Worm (Caenorhabditis elegans) whole organism, L4 larva: ENCODE data around the gene vps-2.
A peak's percentile ranks its signal among the peaks of the same experiment; 100 is the strongest.

Source experiments
- D1046.2 ChIP-seq: fragments of 200-800 bp; sonication (Bioruptor generic); IDR thresholded peaks from 2 replicates; pipeline ENCODE4 v1.3.6; 2022; ENCODE audit warnings: missing genetic modification characterization, missing compliant biosample characterization
- F26F4.8 ChIP-seq: fragments of 200-800 bp; sonication (Bioruptor generic); conservative IDR thresholded peaks from 2 replicates; pipeline ENCODE4 v1.3.6; 2022; ENCODE audit warnings: missing genetic modification characterization, missing compliant biosample characterization
- F44E2.7 ChIP-seq: fragments of 200-800 bp; sonication (Bioruptor generic); IDR thresholded peaks from 2 replicates; pipeline ENCODE4 v2.1.2; 2022; ENCODE audit warnings: missing genetic modification characterization, missing compliant biosample characterization
- T20F7.1 ChIP-seq: fragments of 200-800 bp; sonication (Bioruptor generic); optimal IDR thresholded peaks from 2 replicates; lab custom pipeline; 2018; ENCODE audit warnings: mild to moderate bottlenecking, missing genetic modification characterization, missing compliant biosample characterization
- T26A8.4 ChIP-seq: fragments of 200-800 bp; sonication (Bioruptor generic); IDR thresholded peaks from 2 replicates; pipeline ENCODE4 v1.3.6; 2022; ENCODE audit warnings: missing genetic modification characterization, missing compliant biosample characterization
- Y48G9A.11 ChIP-seq: fragments of 200-800 bp; sonication (Bioruptor generic); IDR thresholded peaks from 2 replicates; pipeline ENCODE4 v1.3.6; 2022; ENCODE audit warnings: missing genetic modification reagents, missing genetic modification characterization, missing compliant biosample characterization
- Y75B8A.6 ChIP-seq: fragments of 200-800 bp; sonication (Bioruptor generic); IDR thresholded peaks from 2 replicates; pipeline ENCODE4 v1.3.6; 2022; ENCODE audit warnings: missing genetic modification reagents, missing genetic modification characterization, missing compliant biosample characterization
- aha-1 ChIP-seq: fragments of 150-350 bp; peaks from one replicate; lab custom pipeline; 2014; ENCODE audit warnings: missing biosample characterization, missing genetic modification characterization
- attf-4 ChIP-seq: sonication (generic microtip); optimal IDR thresholded peaks from 3 replicates; lab custom pipeline; 2017; ENCODE audit warnings: missing biosample characterization, missing genetic modification characterization
- ceh-20 ChIP-seq: fragments of 200-800 bp; sonication (Bioruptor generic); IDR thresholded peaks from 2 replicates; pipeline ENCODE4 v1.3.6; 2022; ENCODE audit warnings: missing genetic modification reagents, missing genetic modification characterization, missing compliant biosample characterization
- ceh-28 ChIP-seq: fragments of 150-350 bp; optimal IDR thresholded peaks from 2 replicates; lab custom pipeline; 2014; ENCODE audit warnings: missing biosample characterization, missing genetic modification reagents, missing genetic modification characterization
- ces-1 ChIP-seq: fragments of 150-350 bp; sonication (generic microtip); optimal IDR thresholded peaks from 4 replicates; lab custom pipeline; 2014; ENCODE audit warnings: missing biosample characterization, missing genetic modification reagents, missing genetic modification characterization
- cey-2 ChIP-seq: sonication (generic microtip); optimal IDR thresholded peaks from 3 replicates; lab custom pipeline; 2017; ENCODE audit warnings: missing genetic modification characterization, mild to moderate bottlenecking, missing compliant biosample characterization, antibody characterized with exemption, borderline replicate concordance; ENCODE audit not compliant: insufficient read depth
- ctbp-1 ChIP-seq: fragments of 200-800 bp; sonication (Bioruptor generic); IDR thresholded peaks from 2 replicates; pipeline ENCODE4 v1.3.6; 2022; ENCODE audit warnings: missing genetic modification reagents, missing genetic modification characterization, missing compliant biosample characterization
- daf-16 ChIP-seq, 3 experiments: sonication (generic microtip); optimal IDR thresholded peaks; 2 replicates each; lab custom pipeline; 2016 to 2017; ENCODE audit warnings: missing genetic modification characterization in 3 of 3, missing genetic modification reagents in 3 of 3, mild to moderate bottlenecking in 2 of 3, missing compliant biosample characterization in 2 of 3, missing biosample characterization in 1 of 3, moderate library complexity in 1 of 3
- daf-19 ChIP-seq: fragments of 200-800 bp; sonication (Bioruptor generic); conservative IDR thresholded peaks from 2 replicates; pipeline ENCODE4 v1.3.6; 2022; ENCODE audit warnings: missing genetic modification characterization, missing compliant biosample characterization
- daf-8 ChIP-seq: fragments of 200-800 bp; sonication (Bioruptor generic); IDR thresholded peaks from 2 replicates; pipeline ENCODE4 v1.3.6; 2022; ENCODE audit warnings: missing genetic modification characterization, missing compliant biosample characterization
- dmd-9 ChIP-seq: fragments of 200-800 bp; sonication (Bioruptor generic); IDR thresholded peaks from 2 replicates; pipeline ENCODE4 v1.3.6; 2022; ENCODE audit warnings: missing genetic modification reagents, missing genetic modification characterization, missing compliant biosample characterization
- egl-43 ChIP-seq: fragments of 200-800 bp; sonication (Bioruptor generic); IDR thresholded peaks from 2 replicates; pipeline ENCODE4 v1.3.6; 2022; ENCODE audit warnings: missing genetic modification reagents, missing genetic modification characterization, missing compliant biosample characterization
- fkh-10 ChIP-seq: fragments of 150-350 bp; optimal IDR thresholded peaks from 2 replicates; lab custom pipeline; 2014; ENCODE audit warnings: missing biosample characterization, missing genetic modification reagents, missing genetic modification characterization
- hlh-11 ChIP-seq: fragments of 200-800 bp; sonication (Bioruptor generic); optimal IDR thresholded peaks from 2 replicates; lab custom pipeline; 2018; ENCODE audit warnings: mild to moderate bottlenecking, missing genetic modification characterization, missing compliant biosample characterization
- jun-1 ChIP-seq: fragments of 150-350 bp; optimal IDR thresholded peaks from 2 replicates; lab custom pipeline; 2014; ENCODE audit warnings: missing biosample characterization, missing genetic modification reagents, missing genetic modification characterization
- lim-7 ChIP-seq: fragments of 200-800 bp; sonication (Bioruptor generic); IDR thresholded peaks from 2 replicates; pipeline ENCODE4 v1.3.6; 2022; ENCODE audit warnings: missing genetic modification characterization, missing compliant biosample characterization
- lin-1 ChIP-seq: fragments of 200-800 bp; sonication (Bioruptor generic); IDR thresholded peaks from 2 replicates; pipeline ENCODE4 v1.3.6; 2022; ENCODE audit warnings: missing genetic modification reagents, missing genetic modification characterization, missing compliant biosample characterization
- lin-29 ChIP-seq: fragments of 200-800 bp; sonication (Bioruptor generic); IDR thresholded peaks from 2 replicates; pipeline ENCODE4 v1.3.6; 2022; ENCODE audit warnings: missing genetic modification reagents, missing genetic modification characterization, missing compliant biosample characterization
- lin-38 ChIP-seq: fragments of 200-800 bp; sonication (Bioruptor generic); IDR thresholded peaks from 2 replicates; pipeline ENCODE4 v1.3.6; 2022; ENCODE audit warnings: missing genetic modification reagents, missing genetic modification characterization, missing compliant biosample characterization
- lin-39 ChIP-seq: fragments of 150-350 bp; optimal IDR thresholded peaks from 2 replicates; lab custom pipeline; 2014; ENCODE audit warnings: missing biosample characterization, missing genetic modification reagents, missing genetic modification characterization
- lsy-2 ChIP-seq, 2 experiments: fragments of 150-350 bp in 1 of 2; sonication (generic microtip) in 1 of 2; optimal IDR thresholded peaks; 2 replicates each; lab custom pipeline; 2014 to 2017; ENCODE audit warnings: missing biosample characterization in 2 of 2, missing genetic modification characterization in 2 of 2
- madf-5 ChIP-seq, 2 experiments: fragments of 200-800 bp; sonication (Bioruptor generic); IDR thresholded peaks; 2 replicates each; pipeline ENCODE4 v1.3.6; 2022; ENCODE audit warnings: missing compliant biosample characterization in 2 of 2, missing genetic modification characterization in 2 of 2
- madf-9 ChIP-seq: fragments of 200-800 bp; sonication (Bioruptor generic); conservative IDR thresholded peaks from 2 replicates; pipeline ENCODE4 v1.3.6; 2022; ENCODE audit warnings: missing genetic modification reagents, missing genetic modification characterization, missing compliant biosample characterization
- mdl-1 ChIP-seq, 2 experiments: fragments of 150-350 bp in 1 of 2; sonication (generic microtip) in 1 of 2; optimal IDR thresholded peaks; 2 replicates each; lab custom pipeline; 2014 to 2017; ENCODE audit warnings: missing biosample characterization in 2 of 2, missing genetic modification characterization in 2 of 2
- mep-1 ChIP-seq: fragments of 150-350 bp; sonication (generic microtip); optimal IDR thresholded peaks from 3 replicates; lab custom pipeline; 2014; ENCODE audit warnings: missing biosample characterization, missing genetic modification characterization
- mxl-3 ChIP-seq: fragments of 200-800 bp; sonication (Bioruptor generic); optimal IDR thresholded peaks from 2 replicates; lab custom pipeline; 2018; ENCODE audit warnings: mild to moderate bottlenecking, missing genetic modification characterization, missing compliant biosample characterization
- nhr-28 ChIP-seq: fragments of 150-350 bp; optimal IDR thresholded peaks from 2 replicates; lab custom pipeline; 2014; ENCODE audit warnings: missing biosample characterization, missing genetic modification characterization
- nhr-76 ChIP-seq: fragments of 150-350 bp; optimal IDR thresholded peaks from 2 replicates; lab custom pipeline; 2014; ENCODE audit warnings: missing biosample characterization, missing genetic modification characterization
- pha-4 ChIP-seq, 2 experiments: fragments of 150-350 bp in 1 of 2; fragments of 200-800 bp in 1 of 2; sonication (Bioruptor generic) in 1 of 2; IDR thresholded peaks in 1 of 2; optimal IDR thresholded peaks in 1 of 2; 2 replicates each; pipeline versions ENCODE4 v1.3.6 to Lab custom; 2014 to 2022; ENCODE audit warnings: missing genetic modification characterization in 2 of 2, missing genetic modification reagents in 2 of 2, missing biosample characterization in 1 of 2, missing compliant biosample characterization in 1 of 2
- pqm-1 ChIP-seq: sonication (generic microtip); optimal IDR thresholded peaks from 2 replicates; lab custom pipeline; 2017; ENCODE audit warnings: missing biosample characterization, missing genetic modification characterization
- rbr-2 ChIP-seq: sonication (generic microtip); optimal IDR thresholded peaks from 2 replicates; lab custom pipeline; 2016; ENCODE audit warnings: missing genotype, missing genetic modification characterization, missing compliant biosample characterization
- set-16 ChIP-seq: fragments of 200-800 bp; sonication (Bioruptor generic); IDR thresholded peaks from 2 replicates; pipeline ENCODE4 v1.3.6; 2022; ENCODE audit warnings: missing genetic modification reagents, missing genetic modification characterization, missing compliant biosample characterization
- snpc-1.2 ChIP-seq: fragments of 200-800 bp; sonication (Bioruptor generic); IDR thresholded peaks from 2 replicates; pipeline ENCODE4 v1.3.6; 2022; ENCODE audit warnings: missing genetic modification reagents, missing genetic modification characterization, missing compliant biosample characterization
- spr-3 ChIP-seq: fragments of 200-800 bp; sonication (Bioruptor generic); optimal IDR thresholded peaks from 2 replicates; lab custom pipeline; 2018; ENCODE audit warnings: mild to moderate bottlenecking, missing genetic modification characterization, missing compliant biosample characterization
- tra-1 ChIP-seq: fragments of 200-800 bp; sonication (Bioruptor generic); IDR thresholded peaks from 2 replicates; pipeline ENCODE4 v1.3.6; 2022; ENCODE audit warnings: missing genetic modification reagents, missing genetic modification characterization, missing compliant biosample characterization
- unc-130 ChIP-seq: sonication (generic microtip); optimal IDR thresholded peaks from 2 replicates; lab custom pipeline; 2016; ENCODE audit warnings: missing genetic modification reagents, missing genetic modification characterization, missing compliant biosample characterization
- zfp-3 ChIP-seq: fragments of 200-800 bp; sonication (Bioruptor generic); conservative IDR thresholded peaks from 2 replicates; pipeline ENCODE4 v1.3.6; 2022; ENCODE audit warnings: missing genetic modification reagents, missing genetic modification characterization, missing compliant biosample characterization

The vps-2 gene

DNA sequence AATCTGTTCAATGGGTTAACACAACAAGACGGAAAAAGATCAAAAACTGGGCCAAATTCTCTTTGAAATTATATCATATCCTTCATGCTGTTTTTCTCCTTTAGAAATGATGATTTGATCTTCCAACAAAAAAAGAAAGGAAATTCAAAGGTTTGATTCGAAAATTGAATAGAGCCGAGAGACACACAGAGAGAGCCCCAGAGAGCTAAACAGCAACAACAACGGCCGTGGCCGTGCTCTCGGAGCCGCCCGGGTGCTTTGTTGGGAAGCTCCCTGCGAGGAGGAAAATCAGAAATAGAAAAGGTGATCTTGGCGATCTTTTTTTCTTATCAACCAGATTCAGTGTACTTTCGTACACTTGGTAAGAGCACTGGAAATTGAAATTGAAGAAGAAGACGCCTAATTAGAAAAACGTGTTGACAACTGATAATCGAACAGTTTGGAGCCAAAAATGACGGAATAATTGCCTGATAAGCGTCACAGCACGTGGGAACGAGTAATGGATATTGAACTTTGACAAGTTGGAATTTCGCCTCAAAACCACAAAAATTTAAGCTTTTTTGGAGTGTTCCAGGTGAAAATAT lies 29.3 kb upstream of the vps-2 start (continued):
- TF ChIP-seq daf-16 (GFP tag; optimal IDR thresholded peaks at IDR 0.05; lab: Kevin White, UChicago) (no peak), daf-16 (tag; optimal IDR thresholded peaks at IDR 0.05; lab: Kevin White, UChicago) (peak; percentile 97), zfp-3 (GFP tag; lab: Robert Waterston, UW) (0 out of 2 replicates have a peak, but pooled peaks have one; percentile 17), pqm-1 (tag; lab: Kevin White, UChicago) (peak; percentile 37), dmd-9 (GFP tag; lab: Robert Waterston, UW) (no peak), tra-1 (0 out of 2 replicates have a peak, but pooled peaks have one; percentile 11), attf-4 (tag; lab: Kevin White, UChicago) (no peak), mdl-1 (tag; optimal IDR thresholded peaks at IDR 0.05; lab: Kevin White, UChicago) (peak in 1 of 2 experiments; percentile 65), spr-3 (no peak), mxl-3 (GFP tag; lab: Kevin White, UChicago) (peak; percentile 53), rbr-2 (tag; lab: Kevin White, UChicago) (no peak), T20F7.1 (GFP tag; lab: Kevin White, UChicago) (peak; percentile 27)

DNA sequence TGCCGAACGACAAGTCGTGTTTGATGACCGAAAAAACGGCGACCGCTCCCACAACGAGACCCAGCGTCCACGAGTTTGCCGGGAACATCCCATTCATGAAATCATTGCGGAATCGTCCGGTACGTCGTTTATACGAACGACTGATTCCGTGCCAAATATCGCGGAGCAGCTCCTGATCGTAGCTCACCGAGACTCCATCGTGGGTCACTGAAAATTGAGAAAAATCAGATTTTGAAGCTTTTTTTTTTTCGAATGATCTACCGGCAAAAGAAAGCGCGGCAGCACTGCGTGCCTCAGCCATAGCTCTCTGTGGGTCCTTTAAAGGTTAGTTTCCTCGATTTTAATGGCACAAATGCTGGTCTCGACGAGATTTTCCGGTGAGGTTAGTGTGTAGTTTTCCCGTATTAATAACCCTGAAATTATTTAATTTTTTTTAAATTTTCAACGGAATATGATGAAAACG lies 28.1 kb upstream of the vps-2 start, which contains the start of gene cpt-1:
Gene cpt-1, minus strand, starts transcription at position 413 of the 463 bp plus-strand sequence.
- TF ChIP-seq mxl-3 (GFP tag; lab: Kevin White, UChicago) (peak; percentile 3), madf-9 (GFP tag; lab: Robert Waterston, UW) (no peak), fkh-10 (GFP tag; lab: Kevin White, UChicago) (no peak), tra-1 (no peak), lin-39 (tag; lab: Kevin White, UChicago) (no peak), set-16 (GFP tag; lab: Robert Waterston, UW) (peak; percentile 22; the same call in 1 of the 2 replicates), egl-43 (GFP tag; lab: Robert Waterston, UW) (peak; percentile 58; the same call in 1 of the 2 replicates), lin-1 (no peak), ceh-20 (no peak), attf-4 (tag; lab: Kevin White, UChicago) (no peak), cey-2 (tag; lab: Kevin White, UChicago) (no peak), unc-130 (GFP tag; lab: Kevin White, UChicago) (no peak), T26A8.4 (peak; percentile 73), F44E2.7 (no peak), ceh-28 (tag; lab: Kevin White, UChicago) (no peak), ctbp-1 (GFP tag; lab: Robert Waterston, UW) (no peak), D1046.2 (GFP tag; lab: Robert Waterston, UW) (no peak), daf-19 (GFP tag; lab: Robert Waterston, UW) (no peak), F26F4.8 (no peak), hlh-11 (tag; lab: Kevin White, UChicago) (peak; percentile 1), ces-1 (GFP tag; lab: Kevin White, UChicago) (no peak), pha-4 (GFP tag; IDR thresholded peaks at IDR 0.05; lab: Robert Waterston, UW) (no peak), pha-4 (tag; optimal IDR thresholded peaks at IDR 0.05; lab: Kevin White, UChicago) (no peak), daf-8 (GFP tag; lab: Robert Waterston, UW) (no peak), nhr-76 (tag; lab: Kevin White, UChicago) (no peak), aha-1 (tag; lab: Kevin White, UChicago) (peak; percentile 93)

DNA sequence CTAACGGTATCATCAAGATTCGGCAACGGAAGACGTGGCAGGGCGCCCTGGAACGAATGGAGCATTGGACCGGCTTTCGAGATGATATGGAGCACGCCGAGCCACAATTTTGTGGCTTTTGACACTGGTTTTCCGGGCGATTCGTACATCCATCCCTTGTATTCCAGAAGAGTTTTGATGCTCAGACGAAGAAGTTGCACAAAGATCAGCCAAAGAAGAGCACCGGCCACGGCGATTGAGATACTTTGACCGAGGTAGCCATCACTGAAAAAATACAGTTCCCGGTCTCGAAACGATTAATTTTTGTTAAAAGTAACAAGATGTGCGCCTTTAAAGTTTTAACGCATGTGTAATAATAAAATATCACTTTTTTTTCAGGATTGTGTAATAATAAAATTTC lies 27.2 kb upstream of the vps-2 start:
- TF ChIP-seq snpc-1.2 (GFP tag; lab: Robert Waterston, UW): peak; percentile 55; the same call in 1 of the 2 replicates
- TF ChIP-seq lin-29: 0 out of 2 replicates have a peak, but pooled peaks have one; percentile 35
- TF ChIP-seq F26F4.8: 0 out of 2 replicates have a peak, but pooled peaks have one; percentile 23
- peak; percentile 49; the same call in 1 of the 2 replicates for TF ChIP-seq D1046.2 (GFP tag; lab: Robert Waterston, UW)
- TF ChIP-seq madf-5 (GFP tag; IDR thresholded peaks at IDR 0.05; lab: Robert Waterston, UW): 0 out of 4 replicates have a peak, but pooled peaks have one; percentile 20 to 60
- peak; percentile 32; the same call in 1 of the 2 replicates for TF ChIP-seq zfp-3 (GFP tag; lab: Robert Waterston, UW)
- peak; percentile 29 for TF ChIP-seq mep-1
- TF ChIP-seq Y48G9A.11: peak; percentile 55
- no peak for TF ChIP-seq lsy-2 (tag; optimal IDR thresholded peaks at IDR 0.05; lab: Kevin White, UChicago)
- TF ChIP-seq jun-1 (tag; lab: Kevin White, UChicago): no peak
- peak; percentile 41 for TF ChIP-seq lin-38
- TF ChIP-seq Y75B8A.6 (GFP tag; lab: Robert Waterston, UW): peak; percentile 58; the same call in 1 of the 2 replicates
- TF ChIP-seq lim-7 (GFP tag; lab: Robert Waterston, UW): peak; percentile 66
- TF ChIP-seq ceh-20: no peak
- TF ChIP-seq aha-1 (tag; lab: Kevin White, UChicago): peak; percentile 87
- TF ChIP-seq T26A8.4: peak; percentile 71; the same call in 1 of the 2 replicates
- TF ChIP-seq set-16 (GFP tag; lab: Robert Waterston, UW): 0 out of 2 replicates have a peak, but pooled peaks have one; percentile 11
- no peak for TF ChIP-seq nhr-28 (tag; lab: Kevin White, UChicago)
